Fruit fly (Drosophila melanogaster): ENCODE measurements around the gene CG6026.

dm6 chr3R:19075135-19075534 is 41.8 kb downstream of the CG6026 start:
- TF ChIP-seq Fer2 (tag; optimal IDR thresholded peaks at IDR 0.05) = no peak
- no peak for TF ChIP-seq h (optimal IDR thresholded peaks at IDR 0.05)
- TF ChIP-seq CG8281 (tag; optimal IDR thresholded peaks at IDR 0.05) = no peak
- no peak for TF ChIP-seq fd3F (GFP tag; optimal IDR thresholded peaks at IDR 0.05)
- TF ChIP-seq CG17568 (GFP tag; optimal IDR thresholded peaks at IDR 0.05) = no peak
- TF ChIP-seq GATAe (GFP tag; conservative IDR thresholded peaks at IDR 0.05) = no peak
- TF ChIP-seq lbe (GFP tag; optimal IDR thresholded peaks at IDR 0.05) = no peak
